Worm (Caenorhabditis elegans): Measurements from ENCODE around the gene cnc-7.

ce11 chrV:20416790-20417189, 22.9 kb downstream of the cnc-7 start:
- TF ChIP-seq F22D6.2 (tag; optimal IDR thresholded peaks at IDR 0.05) (no peak), attf-5 (GFP tag; optimal IDR thresholded peaks at IDR 0.05) (no peak), nhr-90 (tag; optimal IDR thresholded peaks at IDR 0.05) (no peak), lin-26 (GFP tag; IDR thresholded peaks at IDR 0.05) (no peak), F49E8.2 (tag; optimal IDR thresholded peaks at IDR 0.05; ENCODE audit: insufficient read depth) (no peak), D2030.7 (GFP tag; IDR thresholded peaks at IDR 0.05) (no peak), hlh-12 (tag; optimal IDR thresholded peaks at IDR 0.05) (no peak)
